Worm (Caenorhabditis elegans) whole organism, early embryonic: ENCODE results near the gene K08H2.7.

Source experiments
- B0310.2 ChIP-seq: sonication (generic microtip); optimal IDR thresholded peaks from 2 replicates; lab custom pipeline; 2016; ENCODE audit warnings: mild to moderate bottlenecking, missing genetic modification characterization, missing compliant biosample characterization
- F13C5.2 ChIP-seq: sonication (generic microtip); optimal IDR thresholded peaks from 2 replicates; lab custom pipeline; 2017; ENCODE audit warnings: mild to moderate bottlenecking, missing genetic modification characterization, inconsistent platforms, missing compliant biosample characterization
- aly-1 ChIP-seq: sonication (generic microtip); optimal IDR thresholded peaks from 2 replicates; lab custom pipeline; 2016; ENCODE audit warnings: missing genetic modification characterization, missing compliant biosample characterization
- ama-1 ChIP-seq: fragments of 150-350 bp; optimal IDR thresholded peaks from 2 replicates; lab custom pipeline; 2014
- ceh-13 ChIP-seq: fragments of 200-800 bp; sonication (Bioruptor generic); optimal IDR thresholded peaks from 2 replicates; lab custom pipeline; 2018; ENCODE audit warnings: mild to moderate bottlenecking, missing genetic modification characterization, missing compliant biosample characterization
- ceh-36 ChIP-seq: sonication (generic microtip); optimal IDR thresholded peaks from 2 replicates; lab custom pipeline; 2016; ENCODE audit warnings: missing genetic modification characterization, inconsistent platforms, missing compliant biosample characterization
- ets-7 ChIP-seq: sonication (generic microtip); optimal IDR thresholded peaks from 2 replicates; lab custom pipeline; 2016; ENCODE audit warnings: missing genotype, missing genetic modification characterization, missing compliant biosample characterization
- flt-1 ChIP-seq: fragments of 200-800 bp; sonication (Bioruptor generic); IDR thresholded peaks from 2 replicates; pipeline ENCODE4 v1.3.6; 2022; ENCODE audit warnings: missing genetic modification characterization, missing compliant biosample characterization
- hmbx-1 ChIP-seq: sonication (generic microtip); optimal IDR thresholded peaks from 2 replicates; lab custom pipeline; 2016; ENCODE audit warnings: mild to moderate bottlenecking, missing genetic modification characterization, missing compliant biosample characterization
- hmg-4 ChIP-seq: fragments of 200-800 bp; sonication (Bioruptor generic); optimal IDR thresholded peaks from 2 replicates; lab custom pipeline; 2018; ENCODE audit warnings: mild to moderate bottlenecking, missing genetic modification characterization, missing compliant biosample characterization
- hnd-1 ChIP-seq: sonication (generic microtip); optimal IDR thresholded peaks from 2 replicates; lab custom pipeline; 2016; ENCODE audit warnings: missing genetic modification characterization, missing compliant biosample characterization
- pes-1 ChIP-seq: fragments of 200-800 bp; sonication (Bioruptor generic); IDR thresholded peaks from 2 replicates; pipeline ENCODE4 v1.3.6; 2022; ENCODE audit warnings: missing genetic modification reagents, missing genetic modification characterization, missing compliant biosample characterization
- scrt-1 ChIP-seq: fragments of 200-800 bp; sonication (Bioruptor generic); IDR thresholded peaks from 2 replicates; pipeline ENCODE4 v1.3.6; 2022; ENCODE audit warnings: missing genetic modification characterization, missing compliant biosample characterization
- sea-1 ChIP-seq: fragments of 200-800 bp; sonication (Bioruptor generic); conservative IDR thresholded peaks from 2 replicates; pipeline ENCODE4 v1.3.6; 2022; ENCODE audit warnings: missing genetic modification characterization, missing compliant biosample characterization
- tbx-11 ChIP-seq: fragments of 200-800 bp; sonication (Bioruptor generic); IDR thresholded peaks from 2 replicates; pipeline ENCODE4 v1.3.6; 2022; ENCODE audit warnings: missing genetic modification characterization, missing compliant biosample characterization
- tbx-37 ChIP-seq: fragments of 200-800 bp; sonication (Bioruptor generic); conservative IDR thresholded peaks from 2 replicates; pipeline ENCODE4 v1.3.6; 2022; ENCODE audit warnings: missing genetic modification reagents, missing genetic modification characterization, missing compliant biosample characterization
- tra-4 ChIP-seq: sonication (generic microtip); optimal IDR thresholded peaks from 2 replicates; lab custom pipeline; 2017; ENCODE audit warnings: missing genetic modification characterization, missing compliant biosample characterization

K08H2.7 gene

ce11 chrX:13206011-13206410 lies 42.2 kb downstream of the K08H2.7 start:
- TF ChIP-seq hnd-1 (tag; lab: Kevin White, UChicago) (no peak), scrt-1 (GFP tag; lab: Robert Waterston, UW) (no peak), ceh-36 (no peak), tra-4 (tag; lab: Kevin White, UChicago) (no peak), ama-1 (lab: Kevin White, UChicago) (no peak), ceh-13 (GFP tag; lab: Kevin White, UChicago) (no peak), tbx-11 (GFP tag; lab: Robert Waterston, UW) (no peak), sea-1 (GFP tag; lab: Robert Waterston, UW) (no peak), pes-1 (GFP tag; lab: Robert Waterston, UW) (no peak), hmbx-1 (no peak), ets-7 (tag; lab: Kevin White, UChicago) (no peak), tbx-37 (GFP tag; lab: Robert Waterston, UW) (no peak), hmg-4 (GFP tag; lab: Kevin White, UChicago) (no peak), F13C5.2 (tag; lab: Kevin White, UChicago) (no peak), flt-1 (GFP tag; lab: Robert Waterston, UW) (no peak), B0310.2 (tag; lab: Kevin White, UChicago) (no peak)

DNA sequence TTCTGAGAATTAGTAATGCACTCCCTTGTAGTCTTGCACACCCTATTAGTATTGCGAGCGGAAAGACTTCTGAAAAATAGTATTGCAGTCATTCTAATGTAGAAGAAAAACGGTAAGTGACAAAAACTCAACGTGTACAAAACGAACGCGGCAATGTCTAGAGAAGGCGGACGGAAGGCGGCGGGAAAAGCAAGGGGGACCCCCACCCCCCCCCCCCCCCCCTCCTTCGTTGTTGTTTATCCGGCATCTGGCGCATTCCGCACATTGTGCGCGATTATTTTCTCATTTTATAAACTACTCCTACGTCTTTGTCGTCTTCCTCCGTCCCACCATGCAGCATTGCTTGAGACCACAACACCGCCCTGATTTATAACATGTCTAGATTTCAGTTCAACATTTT lies 45.9 kb downstream of the K08H2.7 start:
- TF ChIP-seq aly-1 (tag; lab: Kevin White, UChicago), result no peak
- no peak for TF ChIP-seq hnd-1 (tag; lab: Kevin White, UChicago)
- no peak for TF ChIP-seq flt-1 (GFP tag; lab: Robert Waterston, UW)
- TF ChIP-seq tbx-11 (GFP tag; lab: Robert Waterston, UW), result no peak
- TF ChIP-seq ceh-13 (GFP tag; lab: Kevin White, UChicago), result no peak
- no peak for TF ChIP-seq B0310.2 (tag; lab: Kevin White, UChicago)
- no peak for TF ChIP-seq ets-7 (tag; lab: Kevin White, UChicago)
- no peak for TF ChIP-seq hmbx-1
- TF ChIP-seq hmg-4 (GFP tag; lab: Kevin White, UChicago), result no peak
- TF ChIP-seq pes-1 (GFP tag; lab: Robert Waterston, UW), result no peak
- no peak for TF ChIP-seq ama-1 (lab: Kevin White, UChicago)
- no peak for TF ChIP-seq F13C5.2 (tag; lab: Kevin White, UChicago)
- no peak for TF ChIP-seq ceh-36
- TF ChIP-seq tra-4 (tag; lab: Kevin White, UChicago), result no peak
- TF ChIP-seq tbx-37 (GFP tag; lab: Robert Waterston, UW), result no peak
- TF ChIP-seq scrt-1 (GFP tag; lab: Robert Waterston, UW), result no peak
- no peak for TF ChIP-seq sea-1 (GFP tag; lab: Robert Waterston, UW)

- TF ChIP-seq ceh-13 (GFP tag; lab: Kevin White, UChicago), result no peak
- no peak for TF ChIP-seq aly-1 (tag; lab: Kevin White, UChicago)
- TF ChIP-seq hmbx-1, result no peak
- no peak for TF ChIP-seq pes-1 (GFP tag; lab: Robert Waterston, UW)
- TF ChIP-seq tbx-11 (GFP tag; lab: Robert Waterston, UW), result no peak
- no peak for TF ChIP-seq ets-7 (tag; lab: Kevin White, UChicago)
- no peak for TF ChIP-seq scrt-1 (GFP tag; lab: Robert Waterston, UW)
- TF ChIP-seq hmg-4 (GFP tag; lab: Kevin White, UChicago), result no peak
- TF ChIP-seq ceh-36, result no peak
- TF ChIP-seq hnd-1 (tag; lab: Kevin White, UChicago), result no peak
- TF ChIP-seq flt-1 (GFP tag; lab: Robert Waterston, UW), result no peak
- no peak for TF ChIP-seq B0310.2 (tag; lab: Kevin White, UChicago)
- no peak for TF ChIP-seq tra-4 (tag; lab: Kevin White, UChicago)
- TF ChIP-seq tbx-37 (GFP tag; lab: Robert Waterston, UW), result no peak
Observed at ce11 chrX:13201401-13201800, 46.8 kb downstream of the K08H2.7 start, which contains the start of gene unc-9. Gene unc-9 (plus strand): TSS chrX:13201770.

ce11 chrX:13200312-13200711 lies 47.9 kb downstream of the K08H2.7 start:
- TF ChIP-seq tbx-11 (GFP tag; lab: Robert Waterston, UW) (no peak), scrt-1 (GFP tag; lab: Robert Waterston, UW) (no peak), tbx-37 (GFP tag; lab: Robert Waterston, UW) (no peak), sea-1 (GFP tag; lab: Robert Waterston, UW) (no peak), flt-1 (GFP tag; lab: Robert Waterston, UW) (no peak), hnd-1 (tag; lab: Kevin White, UChicago) (no peak), ceh-36 (no peak), aly-1 (tag; lab: Kevin White, UChicago) (no peak), pes-1 (GFP tag; lab: Robert Waterston, UW) (no peak), F13C5.2 (tag; lab: Kevin White, UChicago) (no peak), B0310.2 (tag; lab: Kevin White, UChicago) (no peak)

- TF ChIP-seq hmbx-1 (no peak), tbx-11 (GFP tag; lab: Robert Waterston, UW) (no peak), scrt-1 (GFP tag; lab: Robert Waterston, UW) (no peak), ama-1 (lab: Kevin White, UChicago) (no peak), hnd-1 (tag; lab: Kevin White, UChicago) (no peak)
Observed at ce11 chrX:13198134-13198533, 50.1 kb downstream of the K08H2.7 start.
